Fruit fly (Drosophila melanogaster) whole organism, embryonic: ENCODE measurements around the gene CG43402.
A peak's percentile ranks its signal among the peaks of the same experiment; 100 is the strongest.

ENCODE experiments used
- Abd-B ChIP-seq: fragments of 200-800 bp; sonication (Bioruptor generic); optimal IDR thresholded peaks from 2 replicates; lab custom pipeline; 2018; ENCODE audit warnings: missing biosample characterization, mild to moderate bottlenecking, missing genetic modification characterization, moderate library complexity
- Asciz ChIP-seq: fragments of 200-800 bp; sonication (Bioruptor generic); optimal IDR thresholded peaks from 2 replicates; lab custom pipeline; 2017; ENCODE audit warnings: missing biosample characterization, mild to moderate bottlenecking, missing genetic modification characterization, missing genetic modification reagents
- Atf-2 ChIP-seq: fragments of 200-800 bp; sonication (Bioruptor generic); optimal IDR thresholded peaks from 2 replicates; lab custom pipeline; 2016; ENCODE audit warnings: missing biosample characterization, missing genetic modification characterization
- CG10274 ChIP-seq: fragments of 200-800 bp; sonication (Bioruptor generic); optimal IDR thresholded peaks from 3 replicates; lab custom pipeline; 2017; ENCODE audit warnings: missing biosample characterization, mild to moderate bottlenecking, missing genetic modification characterization
- CG10462 ChIP-seq: fragments of 200-800 bp; sonication (Bioruptor generic); optimal IDR thresholded peaks from 2 replicates; lab custom pipeline; 2016; ENCODE audit warnings: missing biosample characterization, missing genetic modification characterization
- CG11696 ChIP-seq: fragments of 200-800 bp; sonication (Bioruptor generic); IDR thresholded peaks from 2 replicates; pipeline ENCODE4 v1.3.6; 2022; ENCODE audit warnings: missing biosample characterization, missing genetic modification characterization
- CG12071 ChIP-seq: fragments of 200-800 bp; sonication (Bioruptor generic); optimal IDR thresholded peaks from 3 replicates; lab custom pipeline; 2018; ENCODE audit warnings: missing biosample characterization, mild to moderate bottlenecking, missing genetic modification characterization
- CG12104 ChIP-seq: fragments of 200-800 bp; sonication (Bioruptor generic); optimal IDR thresholded peaks from 3 replicates; lab custom pipeline; 2016; ENCODE audit warnings: missing biosample characterization, missing genetic modification characterization
- CG15479 ChIP-seq: fragments of 200-800 bp; sonication (Bioruptor generic); optimal IDR thresholded peaks from 3 replicates; lab custom pipeline; 2019; ENCODE audit warnings: missing biosample characterization, mild to moderate bottlenecking, missing genetic modification characterization, moderate library complexity
- CG17829 ChIP-seq: fragments of 200-800 bp; optimal IDR thresholded peaks from 2 replicates; lab custom pipeline; 2019; ENCODE audit warnings: missing biosample characterization, mild to moderate bottlenecking, missing genetic modification characterization, moderate library complexity
- CG32532 ChIP-seq: fragments of 200-800 bp; sonication (Bioruptor generic); IDR thresholded peaks from 2 replicates; pipeline ENCODE4 v1.3.6; 2022; ENCODE audit warnings: missing biosample characterization, missing genetic modification characterization
- CG3407 ChIP-seq: fragments of 200-800 bp; sonication (Bioruptor generic); optimal IDR thresholded peaks from 2 replicates; lab custom pipeline; 2018; ENCODE audit warnings: missing biosample characterization, mild to moderate bottlenecking, missing genetic modification characterization
- CG3995 ChIP-seq: fragments of 200-800 bp; sonication (Bioruptor generic); optimal IDR thresholded peaks from 3 replicates; lab custom pipeline; 2016; ENCODE audit warnings: missing biosample characterization, missing genetic modification characterization
- CG42726 ChIP-seq: fragments of 200-800 bp; sonication (Bioruptor generic); IDR thresholded peaks from 2 replicates; pipeline ENCODE4 v1.3.6; 2022; ENCODE audit warnings: missing biosample characterization, missing genetic modification characterization; ENCODE audit not compliant: partially characterized antibody
- CG43689 ChIP-seq: fragments of 200-800 bp; sonication (Bioruptor generic); IDR thresholded peaks from 2 replicates; pipeline ENCODE4 v1.3.6; 2022; ENCODE audit warnings: missing biosample characterization, missing genetic modification characterization
- CG6175 ChIP-seq: fragments of 200-800 bp; sonication (Bioruptor generic); IDR thresholded peaks from 3 replicates; pipeline ENCODE4 v1.3.6; 2022; ENCODE audit warnings: missing biosample characterization, missing genetic modification characterization
- CG6654 ChIP-seq: fragments of 200-800 bp; sonication (Bioruptor generic); optimal IDR thresholded peaks from 2 replicates; lab custom pipeline; 2017; ENCODE audit warnings: missing biosample characterization, mild to moderate bottlenecking, missing genetic modification characterization
- CG6689 ChIP-seq: fragments of 200-800 bp; sonication (Bioruptor generic); IDR thresholded peaks from 2 replicates; pipeline ENCODE4 v1.3.6; 2022; ENCODE audit warnings: missing biosample characterization, missing genetic modification characterization
- GATAe ChIP-seq: fragments of 200-800 bp; sonication (Bioruptor generic); conservative IDR thresholded peaks from 2 replicates; pipeline ENCODE4 v1.3.6; 2022; ENCODE audit warnings: missing biosample characterization, missing genetic modification characterization
- Hsf ChIP-seq: fragments of 200-800 bp; sonication (Bioruptor generic); optimal IDR thresholded peaks from 3 replicates; lab custom pipeline; 2016; ENCODE audit warnings: missing biosample characterization, missing genetic modification characterization
- MBD-R2 ChIP-seq: fragments of 200-800 bp; sonication (Bioruptor generic); IDR thresholded peaks from 2 replicates; pipeline ENCODE4 v1.3.6; 2022; ENCODE audit warnings: missing biosample characterization, missing genetic modification characterization
- NFAT ChIP-seq: fragments of 200-800 bp; sonication (Bioruptor generic); IDR thresholded peaks from 2 replicates; pipeline ENCODE4 v1.3.6; 2022; ENCODE audit warnings: missing biosample characterization, missing genetic modification characterization
- Opbp ChIP-seq: fragments of 200-800 bp; sonication (Bioruptor generic); IDR thresholded peaks from 3 replicates; pipeline ENCODE4 v1.3.6; 2022; ENCODE audit warnings: missing biosample characterization, missing genetic modification characterization; ENCODE audit not compliant: partially characterized antibody
- Optix ChIP-seq: fragments of 200-800 bp; sonication (Bioruptor generic); IDR thresholded peaks from 3 replicates; pipeline ENCODE4 v1.3.6; 2022; ENCODE audit warnings: missing biosample characterization, missing genetic modification characterization
- ci ChIP-seq: fragments of 200-800 bp; sonication (Bioruptor generic); IDR thresholded peaks from 3 replicates; pipeline ENCODE4 v1.3.6; 2022; ENCODE audit warnings: missing biosample characterization, missing genetic modification characterization
- crp ChIP-seq, 2 experiments: fragments of 200-800 bp; sonication (Bioruptor generic); optimal IDR thresholded peaks; 2 replicates in 1 of 2; 3 replicates in 1 of 2; lab custom pipeline; 2017; ENCODE audit warnings: missing biosample characterization in 2 of 2, missing genetic modification characterization in 2 of 2, mild to moderate bottlenecking in 1 of 2, moderate library complexity in 1 of 2
- esg ChIP-seq: fragments of 200-800 bp; sonication (Bioruptor generic); conservative IDR thresholded peaks from 2 replicates; pipeline ENCODE4 v1.3.6; 2022; ENCODE audit warnings: missing biosample characterization, missing genetic modification characterization
- eve ChIP-seq, 2 experiments: fragments of >200 bp; optimal IDR thresholded peaks; 2 replicates each; lab custom pipeline; 2017; ENCODE audit warnings: missing biosample characterization in 2 of 2, missing genetic modification characterization in 2 of 2
- hth ChIP-seq: fragments of >200 bp; optimal IDR thresholded peaks from 2 replicates; lab custom pipeline; 2017; ENCODE audit warnings: inconsistent platforms
- kni ChIP-seq: fragments of 200-800 bp; sonication (Bioruptor generic); optimal IDR thresholded peaks from 3 replicates; lab custom pipeline; 2017; ENCODE audit warnings: mild to moderate bottlenecking, missing biosample characterization, missing genetic modification reagents, missing genetic modification characterization
- lab ChIP-seq: fragments of 200-800 bp; sonication (Bioruptor generic); optimal IDR thresholded peaks from 3 replicates; lab custom pipeline; 2017; ENCODE audit warnings: missing biosample characterization, missing genetic modification characterization, mild to moderate bottlenecking, moderate library complexity, missing genetic modification reagents
- lilli ChIP-seq: fragments of 200-800 bp; sonication (Bioruptor generic); optimal IDR thresholded peaks from 3 replicates; lab custom pipeline; 2016; ENCODE audit warnings: missing biosample characterization, missing genetic modification characterization
- mirr ChIP-seq: fragments of 200-800 bp; sonication (Bioruptor generic); optimal IDR thresholded peaks from 3 replicates; lab custom pipeline; 2018; ENCODE audit warnings: missing biosample characterization, mild to moderate bottlenecking, missing genetic modification characterization
- nau ChIP-seq: fragments of 200-800 bp; sonication (Bioruptor generic); optimal IDR thresholded peaks from 3 replicates; lab custom pipeline; 2017; ENCODE audit warnings: missing biosample characterization, mild to moderate bottlenecking, missing genetic modification characterization, missing genetic modification reagents
- nerfin-2 ChIP-seq: fragments of 200-800 bp; sonication (Bioruptor generic); IDR thresholded peaks from 2 replicates; pipeline ENCODE4 v1.3.6; 2022; ENCODE audit warnings: missing biosample characterization, missing genetic modification characterization; ENCODE audit not compliant: partially characterized antibody
- peb ChIP-seq: fragments of 200-800 bp; sonication (Bioruptor generic); IDR thresholded peaks from 2 replicates; pipeline ENCODE4 v1.3.6; 2022; ENCODE audit warnings: missing biosample characterization, missing genetic modification characterization
- psq ChIP-seq: fragments of 200-800 bp; sonication (Bioruptor generic); optimal IDR thresholded peaks from 2 replicates; lab custom pipeline; 2017; ENCODE audit warnings: missing biosample characterization, missing genetic modification characterization
- pzg ChIP-seq: fragments of 200-800 bp; sonication (Bioruptor generic); optimal IDR thresholded peaks from 3 replicates; lab custom pipeline; 2018; ENCODE audit warnings: missing biosample characterization, mild to moderate bottlenecking, missing genetic modification characterization, moderate library complexity
- sc ChIP-seq, 3 experiments: fragments of >200 bp in 2 of 3; fragments of 200-800 bp in 1 of 3; sonication (Bioruptor generic) in 1 of 3; optimal IDR thresholded peaks; 2 replicates in 2 of 3; 3 replicates in 1 of 3; lab custom pipeline; 2017; ENCODE audit warnings: mild to moderate bottlenecking in 1 of 3, missing biosample characterization in 1 of 3, missing genetic modification characterization in 1 of 3, missing genetic modification reagents in 1 of 3
- sens ChIP-seq: fragments of 200-800 bp; sonication (Bioruptor generic); peaks from one replicate; lab custom pipeline; 2016; ENCODE audit warnings: missing biosample characterization, missing genetic modification characterization
- seq ChIP-seq: fragments of 200-800 bp; sonication (Bioruptor generic); IDR thresholded peaks from 2 replicates; pipeline ENCODE4 v1.3.6; 2022; ENCODE audit warnings: missing biosample characterization, missing genetic modification characterization
- stc ChIP-seq: fragments of 200-800 bp; sonication (Bioruptor generic); IDR thresholded peaks from 2 replicates; pipeline ENCODE4 v1.3.6; 2022; ENCODE audit warnings: missing biosample characterization, missing genetic modification characterization
- tin ChIP-seq: fragments of 200-800 bp; sonication (Bioruptor generic); optimal IDR thresholded peaks from 3 replicates; lab custom pipeline; 2016; ENCODE audit warnings: missing biosample characterization, missing genetic modification characterization
- tll ChIP-seq, 2 experiments: fragments of 200-800 bp in 1 of 2; fragments of >200 bp in 1 of 2; sonication (Bioruptor generic) in 1 of 2; optimal IDR thresholded peaks; 2 replicates each; lab custom pipeline; 2017 to 2019; ENCODE audit warnings: missing biosample characterization in 2 of 2, missing genetic modification characterization in 2 of 2, mild to moderate bottlenecking in 1 of 2, moderate library complexity in 1 of 2
- trem ChIP-seq: fragments of 200-800 bp; optimal IDR thresholded peaks from 3 replicates; lab custom pipeline; 2019; ENCODE audit warnings: missing biosample characterization, mild to moderate bottlenecking, missing genetic modification characterization, moderate library complexity
- zfh1 ChIP-seq: fragments of 200-800 bp; sonication (Bioruptor generic); IDR thresholded peaks from 3 replicates; pipeline ENCODE4 v1.3.6; 2022; ENCODE audit warnings: missing biosample characterization, missing genetic modification characterization

Gene CG43402

DNA sequence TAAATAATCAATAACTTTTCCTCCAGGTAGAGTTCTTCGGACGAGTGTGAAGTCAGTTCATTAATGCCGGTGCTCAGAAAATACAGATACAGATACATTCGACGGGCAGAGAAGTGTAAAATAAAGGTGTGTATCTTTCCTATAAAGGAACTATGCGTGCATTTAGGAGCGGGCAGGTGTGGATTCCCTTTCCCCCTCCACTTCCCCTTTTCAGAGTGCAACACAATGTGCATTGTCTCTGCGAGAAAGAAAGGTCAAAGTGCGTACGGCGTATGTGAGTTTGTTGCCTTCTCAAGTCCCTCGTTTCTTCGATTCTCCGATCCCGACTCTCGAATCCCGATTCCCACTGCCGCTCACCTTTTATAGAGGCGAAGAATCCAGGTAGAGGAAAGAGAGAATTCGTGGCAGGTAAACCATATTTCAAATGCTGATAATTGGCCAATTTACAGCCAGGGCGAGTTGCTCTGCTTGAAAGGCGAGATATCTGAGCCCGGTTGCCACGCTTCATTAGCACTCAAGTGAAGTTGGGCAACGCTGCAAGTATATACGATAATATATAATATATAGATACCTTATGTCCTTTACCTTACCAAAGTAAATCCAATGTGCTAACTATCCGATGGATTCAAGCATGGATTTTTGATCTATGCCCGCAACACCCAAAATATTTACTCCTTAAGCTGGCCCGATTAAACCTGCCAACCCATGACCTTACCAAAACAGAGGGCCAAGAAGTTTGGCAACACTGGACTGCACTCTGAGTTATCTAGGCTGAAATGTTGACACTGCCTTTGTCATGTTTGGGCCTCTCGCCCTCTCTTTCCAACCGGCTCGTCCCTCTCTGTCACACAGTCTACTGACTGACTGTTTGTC is 20.7 kb upstream of the CG43402 start (continued):
- TF ChIP-seq CG15479 (GFP tag; lab: Kevin White, UChicago), result peak; percentile 83
- peak; percentile 62 for TF ChIP-seq kni
- TF ChIP-seq nau (GFP tag; lab: Kevin White, UChicago), result no peak
- TF ChIP-seq tll (GFP tag; optimal IDR thresholded peaks at IDR 0.05; lab: Kevin White, UChicago), result peak in 1 of 2 experiments; percentile 92
- peak; percentile 99 for TF ChIP-seq CG3407 (GFP tag; lab: Kevin White, UChicago)
- TF ChIP-seq CG6654, result no peak
- TF ChIP-seq eve (GFP tag; optimal IDR thresholded peaks at IDR 0.05; lab: Kevin White, UChicago), result peak in 1 of 2 experiments; percentile 30
- 0 out of 3 replicates have a peak, but pooled peaks have one; percentile 10 for TF ChIP-seq ci (GFP tag; lab: Robert Waterston, UW)

DNA sequence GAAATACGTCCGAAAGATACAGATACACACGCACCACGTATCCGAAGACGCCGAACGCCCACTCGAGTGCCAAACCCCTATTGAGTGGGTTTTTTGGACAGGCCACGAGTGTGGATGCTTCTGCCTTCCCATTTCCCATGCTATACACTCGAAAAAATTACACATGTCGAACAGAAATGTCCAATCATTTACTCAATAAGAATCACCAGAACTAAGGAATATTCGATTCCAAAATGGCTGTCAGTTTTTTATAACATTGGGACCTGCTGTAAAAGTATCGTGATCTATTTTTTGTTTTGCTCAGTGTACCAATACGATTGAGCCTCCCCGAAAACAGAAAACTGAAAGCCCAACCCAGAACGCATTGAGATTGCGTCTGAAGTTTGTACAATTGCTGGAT is 19.7 kb upstream of the CG43402 start:
- no peak for TF ChIP-seq psq (GFP tag; lab: Kevin White, UChicago)
- peak in 1 of 2 experiments; percentile 88 for TF ChIP-seq eve (GFP tag; optimal IDR thresholded peaks at IDR 0.05; lab: Kevin White, UChicago)
- peak; percentile 11 for TF ChIP-seq CG10274 (GFP tag; lab: Kevin White, UChicago)
- no peak for TF ChIP-seq MBD-R2 (GFP tag; lab: Robert Waterston, UW)
- TF ChIP-seq sc (optimal IDR thresholded peaks at IDR 0.05; lab: Kevin White, UChicago), result no peak
- TF ChIP-seq sc (GFP tag; optimal IDR thresholded peaks at IDR 0.05; lab: Kevin White, UChicago), result peak; percentile 66
- TF ChIP-seq zfh1 (GFP tag; lab: Robert Waterston, UW), result peak; percentile 88
- peak; percentile 87 for TF ChIP-seq CG17829 (tag; lab: Kevin White, UChicago)
- peak; percentile 67 for TF ChIP-seq CG10462 (GFP tag; lab: Kevin White, UChicago)
- peak; percentile 63 for TF ChIP-seq Asciz (GFP tag; lab: Kevin White, UChicago)
- peak; percentile 75 for TF ChIP-seq lab
- peak; percentile 63 for TF ChIP-seq CG12071
- no peak for TF ChIP-seq hth
- no peak for TF ChIP-seq pzg (GFP tag; lab: Kevin White, UChicago)
- no peak for TF ChIP-seq seq (GFP tag; lab: Robert Waterston, UW)
- peak in 1 of 2 experiments; percentile 12 for TF ChIP-seq crp (GFP tag; optimal IDR thresholded peaks at IDR 0.05; lab: Kevin White, UChicago)
- TF ChIP-seq NFAT (GFP tag; lab: Robert Waterston, UW), result no peak; the same call in 1 of the 2 replicates
- TF ChIP-seq CG6175 (GFP tag; lab: Robert Waterston, UW), result no peak
- TF ChIP-seq mirr (GFP tag; lab: Kevin White, UChicago), result no peak
- TF ChIP-seq CG32532 (GFP tag; lab: Robert Waterston, UW), result 0 out of 2 replicates have a peak, but pooled peaks have one; percentile 51
- peak; percentile 42; the same call in 1 of the 2 replicates for TF ChIP-seq CG11696
- peak; percentile 75 for TF ChIP-seq Abd-B (GFP tag; lab: Kevin White, UChicago)
- peak; percentile 67 for TF ChIP-seq CG12104 (GFP tag; lab: Kevin White, UChicago)
- TF ChIP-seq nerfin-2 (GFP tag; lab: Robert Waterston, UW), result no peak
- peak; percentile 79 for TF ChIP-seq Hsf (GFP tag; lab: Kevin White, UChicago)
- peak; percentile 93 for TF ChIP-seq sens (GFP tag; lab: Kevin White, UChicago)
- TF ChIP-seq peb (GFP tag; lab: Robert Waterston, UW), result no peak
- TF ChIP-seq Optix (GFP tag; lab: Robert Waterston, UW), result peak; percentile 74; the same call in 2 of the 3 replicates
- TF ChIP-seq CG43689 (GFP tag; lab: Robert Waterston, UW), result no peak
- TF ChIP-seq CG3995, result no peak
- no peak for TF ChIP-seq Opbp (GFP tag; lab: Robert Waterston, UW)
- TF ChIP-seq GATAe, result no peak
- TF ChIP-seq Atf-2 (GFP tag; lab: Kevin White, UChicago), result peak; percentile 77
- TF ChIP-seq tin (GFP tag; lab: Kevin White, UChicago), result peak; percentile 84
- peak; percentile 69 for TF ChIP-seq esg (GFP tag; lab: Robert Waterston, UW)
- peak; percentile 61 for TF ChIP-seq stc
- TF ChIP-seq CG42726 (GFP tag; lab: Robert Waterston, UW), result no peak
- peak; percentile 84 for TF ChIP-seq trem (tag; lab: Kevin White, UChicago)
- peak; percentile 83 for TF ChIP-seq lilli (GFP tag; lab: Kevin White, UChicago)
- TF ChIP-seq CG6689 (GFP tag; lab: Robert Waterston, UW), result peak; percentile 77
